Worm (Caenorhabditis elegans): ENCODE measurements around the gene nas-27.

nas-27 gene

ce11 chrII:1143173-1143738 is 35.9 kb downstream of the nas-27 start:
- TF ChIP-seq sma-3 (GFP tag; optimal IDR thresholded peaks at IDR 0.05) = peak; percentile 68
- peak; percentile 44 for TF ChIP-seq fos-1 (tag; optimal IDR thresholded peaks at IDR 0.05)
- TF ChIP-seq ceh-16 (tag; optimal IDR thresholded peaks at IDR 0.05) = no peak
- peak; percentile 36 for TF ChIP-seq crh-2 (tag; optimal IDR thresholded peaks at IDR 0.05)

DNA sequence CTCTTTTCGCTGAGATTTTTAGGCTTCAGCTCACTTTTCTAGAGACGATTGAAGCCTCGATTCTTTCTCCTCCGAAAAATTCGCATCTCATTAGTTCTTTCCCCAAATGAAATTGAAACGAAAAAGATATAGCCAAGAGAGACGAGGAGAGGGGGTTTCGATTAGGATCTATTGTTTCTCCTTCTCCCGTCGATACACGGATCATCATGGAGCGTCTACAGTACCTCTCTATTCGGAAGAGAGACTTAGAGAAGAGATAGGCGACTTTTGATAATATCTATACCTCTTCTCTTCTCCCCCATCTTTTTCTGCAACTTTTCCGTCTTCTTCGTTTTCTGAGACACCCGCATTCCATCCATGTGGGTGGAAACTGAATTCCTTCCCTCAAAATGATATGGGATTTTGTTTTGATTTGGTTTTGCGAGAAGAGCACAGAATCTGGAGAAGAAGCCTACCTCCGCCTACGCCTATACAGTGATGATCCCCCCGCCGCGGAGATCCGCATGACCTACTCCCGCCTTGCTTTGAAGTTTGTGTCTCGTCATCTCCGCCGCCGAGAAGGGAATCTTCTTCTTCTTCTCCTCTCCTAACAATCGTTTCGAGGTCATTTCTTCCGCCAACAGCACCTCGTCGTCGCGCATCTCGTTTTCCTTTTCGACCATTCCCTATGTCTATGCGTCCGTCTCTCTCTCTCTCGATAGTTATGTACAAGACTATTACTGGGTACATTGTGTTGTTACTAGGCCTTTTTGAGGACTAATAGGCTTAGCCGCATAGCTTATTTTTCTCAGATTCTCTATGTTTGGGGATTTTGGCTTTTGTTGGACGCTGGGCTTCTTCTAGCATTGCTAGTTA is 37.2 kb downstream of the nas-27 start:
- TF ChIP-seq ztf-1 (GFP tag; conservative IDR thresholded peaks at IDR 0.05) = no peak
- peak; percentile 26 for TF ChIP-seq crh-2 (tag; optimal IDR thresholded peaks at IDR 0.05)
- no peak for TF ChIP-seq unc-55 (GFP tag; optimal IDR thresholded peaks at IDR 0.05)
- TF ChIP-seq snpc-4 (tag; optimal IDR thresholded peaks at IDR 0.05) = no peak
- TF ChIP-seq ztf-11 (tag; optimal IDR thresholded peaks at IDR 0.05) = no peak
- no peak for TF ChIP-seq sma-9 (GFP tag; optimal IDR thresholded peaks at IDR 0.05)
- TF ChIP-seq sma-9 (tag; optimal IDR thresholded peaks at IDR 0.05) = no peak
- no peak for TF ChIP-seq dmd-4 (tag; optimal IDR thresholded peaks at IDR 0.05)
- TF ChIP-seq nhr-77 (tag; optimal IDR thresholded peaks at IDR 0.05) = no peak
- no peak for TF ChIP-seq ceh-82 (tag; optimal IDR thresholded peaks at IDR 0.05)
- peak; percentile 20 for TF ChIP-seq nhr-25 (tag; optimal IDR thresholded peaks at IDR 0.05)
- TF ChIP-seq ceh-16 (tag; optimal IDR thresholded peaks at IDR 0.05) = no peak
- TF ChIP-seq ztf-4 (tag; optimal IDR thresholded peaks at IDR 0.05) = no peak
- no peak for TF ChIP-seq sma-3 (GFP tag; optimal IDR thresholded peaks at IDR 0.05)
- no peak for TF ChIP-seq nhr-10 (tag; optimal IDR thresholded peaks at IDR 0.05)
- no peak for TF ChIP-seq egl-27 (tag; optimal IDR thresholded peaks at IDR 0.05)
- no peak for TF ChIP-seq ZK546.5 (tag; optimal IDR thresholded peaks at IDR 0.05)
- no peak for TF ChIP-seq lsy-2 (tag; optimal IDR thresholded peaks at IDR 0.05)
- no peak for TF ChIP-seq nhr-23 (tag; optimal IDR thresholded peaks at IDR 0.05)
- TF ChIP-seq elt-1 (tag; optimal IDR thresholded peaks at IDR 0.05) = no peak
- no peak for TF ChIP-seq alr-1 (tag; optimal IDR thresholded peaks at IDR 0.05)
- TF ChIP-seq fos-1 (tag; optimal IDR thresholded peaks at IDR 0.05) = peak; percentile 2
- no peak for TF ChIP-seq nhr-6 (tag; optimal IDR thresholded peaks at IDR 0.05)
- no peak for TF ChIP-seq sem-4 (tag; optimal IDR thresholded peaks at IDR 0.05)
- TF ChIP-seq blmp-1 (tag; optimal IDR thresholded peaks at IDR 0.05; ENCODE audit: insufficient read depth) = peak; percentile 50
- TF ChIP-seq mab-5 (tag; optimal IDR thresholded peaks at IDR 0.05) = no peak
- TF ChIP-seq mdl-1 (tag; optimal IDR thresholded peaks at IDR 0.05) = no peak
- TF ChIP-seq nhr-21 (tag; optimal IDR thresholded peaks at IDR 0.05) = no peak
- TF ChIP-seq lin-13 (GFP tag; optimal IDR thresholded peaks at IDR 0.05) = no peak
- no peak for TF ChIP-seq mbf-1 (tag; optimal IDR thresholded peaks at IDR 0.05)
- no peak for TF ChIP-seq zag-1 (tag; optimal IDR thresholded peaks at IDR 0.05)

- TF ChIP-seq crh-2 (tag; optimal IDR thresholded peaks at IDR 0.05) = no peak
- TF ChIP-seq nhr-25 (tag; optimal IDR thresholded peaks at IDR 0.05) = no peak
- no peak for TF ChIP-seq nhr-11 (tag; optimal IDR thresholded peaks at IDR 0.05)
- no peak for TF ChIP-seq ceh-82 (tag; optimal IDR thresholded peaks at IDR 0.05)
- no peak for TF ChIP-seq nhr-10 (tag; optimal IDR thresholded peaks at IDR 0.05)
- no peak for TF ChIP-seq elt-1 (tag; optimal IDR thresholded peaks at IDR 0.05)
- TF ChIP-seq lin-11 (tag; optimal IDR thresholded peaks at IDR 0.05) = no peak
- peak; percentile 18 for TF ChIP-seq fos-1 (tag; optimal IDR thresholded peaks at IDR 0.05)
- TF ChIP-seq mab-5 (tag; optimal IDR thresholded peaks at IDR 0.05) = no peak
- TF ChIP-seq nhr-12 (tag; optimal IDR thresholded peaks at IDR 0.05) = no peak
- no peak for TF ChIP-seq peb-1 (tag; optimal IDR thresholded peaks at IDR 0.05)
- TF ChIP-seq gmeb-1 (tag; optimal IDR thresholded peaks at IDR 0.05) = no peak
- no peak for TF ChIP-seq ztf-1 (GFP tag; conservative IDR thresholded peaks at IDR 0.05)
- TF ChIP-seq sma-3 (GFP tag; optimal IDR thresholded peaks at IDR 0.05) = no peak
- TF ChIP-seq F13H6.1 (tag; optimal IDR thresholded peaks at IDR 0.05) = no peak
- no peak for TF ChIP-seq snpc-4 (tag; optimal IDR thresholded peaks at IDR 0.05)
- peak in 1 of 2 experiments; percentile 1 for TF ChIP-seq mdl-1 (tag; optimal IDR thresholded peaks at IDR 0.05)
- no peak for TF ChIP-seq R02D3.7 (tag; optimal IDR thresholded peaks at IDR 0.05)
- TF ChIP-seq dmd-4 (tag; optimal IDR thresholded peaks at IDR 0.05) = no peak
- no peak for TF ChIP-seq unc-55 (GFP tag; optimal IDR thresholded peaks at IDR 0.05)
- peak; percentile 29 for TF ChIP-seq skn-1 (tag; optimal IDR thresholded peaks at IDR 0.05)
- TF ChIP-seq zag-1 (tag; optimal IDR thresholded peaks at IDR 0.05) = no peak
- TF ChIP-seq lin-39 (tag; optimal IDR thresholded peaks at IDR 0.05) = no peak
- TF ChIP-seq blmp-1 (tag; optimal IDR thresholded peaks at IDR 0.05; ENCODE audit: insufficient read depth) = no peak
- TF ChIP-seq sma-9 (GFP tag; optimal IDR thresholded peaks at IDR 0.05) = no peak
- TF ChIP-seq sma-9 (tag; optimal IDR thresholded peaks at IDR 0.05) = no peak
Observed at ce11 chrII:1140689-1141088, 38.4 kb downstream of the nas-27 start, which contains the start of gene W09B6.4. TSS of gene W09B6.4 (minus strand) at chrII:1140839.

Measured in whole organism, L2 larva.